Worm (Caenorhabditis elegans) whole organism, late embryonic: ENCODE measurements around the gene lin-36.

ENCODE experiments used
- C08G9.2 ChIP-seq: sonication (generic microtip); optimal IDR thresholded peaks from 2 replicates; lab custom pipeline; 2016; ENCODE audit warnings: mild to moderate bottlenecking, missing genetic modification characterization, moderate library complexity, missing compliant biosample characterization
- C38D4.7 ChIP-seq: fragments of 200-800 bp; sonication (Bioruptor generic); optimal IDR thresholded peaks from 2 replicates; lab custom pipeline; 2018; ENCODE audit warnings: mild to moderate bottlenecking, missing genetic modification characterization, moderate library complexity, missing compliant biosample characterization
- F13H6.1 ChIP-seq: sonication (generic microtip); optimal IDR thresholded peaks from 2 replicates; lab custom pipeline; 2016; ENCODE audit warnings: missing genetic modification characterization, missing compliant biosample characterization
- K02D7.2 ChIP-seq: sonication (generic microtip); optimal IDR thresholded peaks from 2 replicates; lab custom pipeline; 2017; ENCODE audit warnings: mild to moderate bottlenecking, missing genetic modification characterization, missing compliant biosample characterization
- ceh-19 ChIP-seq: fragments of 200-800 bp; sonication (Bioruptor generic); optimal IDR thresholded peaks from 2 replicates; lab custom pipeline; 2018; ENCODE audit warnings: mild to moderate bottlenecking, missing genetic modification characterization, missing compliant biosample characterization
- ceh-2 ChIP-seq: sonication (generic microtip); optimal IDR thresholded peaks from 2 replicates; lab custom pipeline; 2016; ENCODE audit warnings: missing genotype, missing genetic modification characterization, missing compliant biosample characterization
- ceh-22 ChIP-seq: sonication (generic microtip); optimal IDR thresholded peaks from 2 replicates; lab custom pipeline; 2017; ENCODE audit warnings: missing biosample characterization, missing genetic modification characterization
- ceh-30 ChIP-seq: fragments of 150-350 bp; optimal IDR thresholded peaks from 2 replicates; lab custom pipeline; 2014; ENCODE audit warnings: missing biosample characterization, missing genetic modification characterization
- ceh-45 ChIP-seq: fragments of 200-800 bp; sonication (Bioruptor generic); IDR thresholded peaks from 2 replicates; pipeline ENCODE4 v1.3.6; 2022; ENCODE audit warnings: missing genetic modification reagents, missing genetic modification characterization, missing compliant biosample characterization
- ceh-48 ChIP-seq: sonication (generic microtip); optimal IDR thresholded peaks from 2 replicates; lab custom pipeline; 2016; ENCODE audit warnings: missing genetic modification characterization, inconsistent platforms, missing compliant biosample characterization
- ceh-6 ChIP-seq: fragments of 200-800 bp; sonication (Bioruptor generic); optimal IDR thresholded peaks from 2 replicates; lab custom pipeline; 2018; ENCODE audit warnings: mild to moderate bottlenecking, missing genetic modification characterization, missing compliant biosample characterization
- ceh-9 ChIP-seq: sonication (generic microtip); optimal IDR thresholded peaks from 2 replicates; lab custom pipeline; 2016; ENCODE audit warnings: mild to moderate bottlenecking, missing genetic modification characterization, inconsistent platforms, missing compliant biosample characterization
- dmd-4 ChIP-seq: sonication (generic microtip); optimal IDR thresholded peaks from 2 replicates; lab custom pipeline; 2016; ENCODE audit warnings: borderline replicate concordance, missing genetic modification characterization, missing compliant biosample characterization
- dve-1 ChIP-seq: sonication (generic microtip); optimal IDR thresholded peaks from 2 replicates; lab custom pipeline; 2017; ENCODE audit warnings: antibody characterized with exemption, mild to moderate bottlenecking, missing genetic modification characterization, missing compliant biosample characterization
- elt-2 ChIP-seq: sonication (generic microtip); optimal IDR thresholded peaks from 2 replicates; lab custom pipeline; 2016; ENCODE audit warnings: missing genetic modification reagents, missing genetic modification characterization, missing compliant biosample characterization
- elt-4 ChIP-seq: sonication (generic microtip); optimal IDR thresholded peaks from 2 replicates; lab custom pipeline; 2016; ENCODE audit warnings: missing genetic modification characterization, missing compliant biosample characterization
- ets-4 ChIP-seq: sonication (generic microtip); optimal IDR thresholded peaks from 2 replicates; lab custom pipeline; 2016; ENCODE audit warnings: missing genetic modification characterization, missing compliant biosample characterization
- eyg-1 ChIP-seq: sonication (generic microtip); optimal IDR thresholded peaks from 2 replicates; lab custom pipeline; 2016; ENCODE audit warnings: missing genotype, missing genetic modification characterization, missing compliant biosample characterization
- fax-1 ChIP-seq: sonication (generic microtip); optimal IDR thresholded peaks from 2 replicates; lab custom pipeline; 2016; ENCODE audit warnings: missing genotype, missing genetic modification characterization, missing compliant biosample characterization
- fkh-10 ChIP-seq: fragments of 150-350 bp; optimal IDR thresholded peaks from 2 replicates; lab custom pipeline; 2014; ENCODE audit warnings: missing biosample characterization, missing genetic modification reagents, missing genetic modification characterization
- fkh-6 ChIP-seq: sonication (generic microtip); optimal IDR thresholded peaks from 2 replicates; lab custom pipeline; 2016; ENCODE audit warnings: missing genetic modification characterization, missing compliant biosample characterization
- gmeb-2 ChIP-seq: sonication (generic microtip); optimal IDR thresholded peaks from 2 replicates; lab custom pipeline; 2016; ENCODE audit warnings: missing genetic modification characterization, inconsistent platforms, missing compliant biosample characterization
- hlh-13 ChIP-seq: fragments of 200-800 bp; sonication (Bioruptor generic); optimal IDR thresholded peaks from 2 replicates; lab custom pipeline; 2018; ENCODE audit warnings: mild to moderate bottlenecking, missing genetic modification characterization, missing compliant biosample characterization
- hlh-15 ChIP-seq: sonication (generic microtip); optimal IDR thresholded peaks from 2 replicates; lab custom pipeline; 2016; ENCODE audit warnings: missing genetic modification characterization, missing compliant biosample characterization
- hlh-30 ChIP-seq: sonication (generic microtip); optimal IDR thresholded peaks from 2 replicates; lab custom pipeline; 2017; ENCODE audit warnings: antibody characterized with exemption, missing genetic modification characterization, missing compliant biosample characterization; ENCODE audit not compliant: insufficient read depth
- hlh-6 ChIP-seq: sonication (generic microtip); optimal IDR thresholded peaks from 2 replicates; lab custom pipeline; 2016; ENCODE audit warnings: missing genotype, missing genetic modification characterization, missing compliant biosample characterization
- lin-11 ChIP-seq: fragments of 200-800 bp; sonication (Bioruptor generic); optimal IDR thresholded peaks from 2 replicates; lab custom pipeline; 2018; ENCODE audit warnings: mild to moderate bottlenecking, missing genetic modification characterization, missing compliant biosample characterization
- nfya-1 ChIP-seq: sonication (generic microtip); optimal IDR thresholded peaks from 2 replicates; lab custom pipeline; 2017; ENCODE audit warnings: missing genetic modification characterization, mild to moderate bottlenecking, missing compliant biosample characterization, antibody characterized with exemption, moderate library complexity
- nhr-232 ChIP-seq: sonication (generic microtip); optimal IDR thresholded peaks from 2 replicates; lab custom pipeline; 2016; ENCODE audit warnings: missing genetic modification characterization, missing compliant biosample characterization
- pag-3 ChIP-seq: sonication (generic microtip); optimal IDR thresholded peaks from 2 replicates; lab custom pipeline; 2016; ENCODE audit warnings: missing compliant biosample characterization, missing genetic modification characterization, borderline replicate concordance
- pat-9 ChIP-seq: fragments of 200-800 bp; sonication (Bioruptor generic); optimal IDR thresholded peaks from 2 replicates; lab custom pipeline; 2018; ENCODE audit warnings: mild to moderate bottlenecking, missing genetic modification characterization, moderate library complexity, missing compliant biosample characterization
- pax-1 ChIP-seq: fragments of 150-350 bp; optimal IDR thresholded peaks from 2 replicates; lab custom pipeline; 2014; ENCODE audit warnings: missing biosample characterization, missing genetic modification characterization
- pha-2 ChIP-seq: sonication (generic microtip); optimal IDR thresholded peaks from 2 replicates; lab custom pipeline; 2017; ENCODE audit warnings: mild to moderate bottlenecking, missing genetic modification characterization, missing compliant biosample characterization
- pqm-1 ChIP-seq: sonication (generic microtip); optimal IDR thresholded peaks from 2 replicates; lab custom pipeline; 2016; ENCODE audit warnings: missing genetic modification characterization, missing compliant biosample characterization
- pros-1 ChIP-seq: fragments of 150-350 bp; optimal IDR thresholded peaks from 2 replicates; lab custom pipeline; 2014; ENCODE audit warnings: missing biosample characterization, missing genetic modification reagents, missing genetic modification characterization
- ref-2 ChIP-seq: sonication (generic microtip); optimal IDR thresholded peaks from 2 replicates; lab custom pipeline; 2016; ENCODE audit warnings: missing genetic modification characterization, missing compliant biosample characterization
- rnt-1 ChIP-seq: sonication (generic microtip); optimal IDR thresholded peaks from 2 replicates; lab custom pipeline; 2016; ENCODE audit warnings: missing genetic modification characterization, missing compliant biosample characterization
- sdc-2 ChIP-seq: sonication (generic microtip); optimal IDR thresholded peaks from 2 replicates; lab custom pipeline; 2016; ENCODE audit warnings: missing genotype, missing genetic modification characterization, missing compliant biosample characterization
- sox-2 ChIP-seq: fragments of 200-800 bp; sonication (Bioruptor generic); IDR thresholded peaks from 2 replicates; pipeline ENCODE4 v1.3.6; 2022; ENCODE audit warnings: missing genetic modification reagents, missing genetic modification characterization, missing compliant biosample characterization
- sox-4 ChIP-seq: sonication (generic microtip); optimal IDR thresholded peaks from 2 replicates; lab custom pipeline; 2017; ENCODE audit warnings: mild to moderate bottlenecking, missing genetic modification characterization, inconsistent platforms, missing compliant biosample characterization
- tbx-2 ChIP-seq: sonication (generic microtip); optimal IDR thresholded peaks from 2 replicates; lab custom pipeline; 2016; ENCODE audit warnings: missing genetic modification characterization, missing compliant biosample characterization
- tbx-7 ChIP-seq: sonication (generic microtip); optimal IDR thresholded peaks from 2 replicates; lab custom pipeline; 2016; ENCODE audit warnings: missing genotype, missing genetic modification characterization, missing compliant biosample characterization
- unc-3 ChIP-seq, 2 experiments: fragments of 200-800 bp in 1 of 2; sonication (Bioruptor generic) in 1 of 2; sonication (generic microtip) in 1 of 2; conservative IDR thresholded peaks in 1 of 2; optimal IDR thresholded peaks in 1 of 2; 2 replicates each; pipeline versions ENCODE4 v1.3.6 to Lab custom; 2016 to 2022; ENCODE audit warnings: missing compliant biosample characterization in 2 of 2, missing genetic modification characterization in 2 of 2, missing genetic modification reagents in 1 of 2
- unc-42 ChIP-seq: sonication (generic microtip); optimal IDR thresholded peaks from 2 replicates; lab custom pipeline; 2016; ENCODE audit warnings: missing genotype, missing genetic modification characterization, missing compliant biosample characterization
- unc-55 ChIP-seq: sonication (generic microtip); optimal IDR thresholded peaks from 2 replicates; lab custom pipeline; 2017; ENCODE audit warnings: missing biosample characterization, missing genetic modification reagents, missing genetic modification characterization
- zip-5 ChIP-seq: sonication (generic microtip); optimal IDR thresholded peaks from 2 replicates; lab custom pipeline; 2016; ENCODE audit warnings: missing genetic modification characterization, missing compliant biosample characterization

Gene lin-36

ce11 chrIII:8043784-8044183 is 23.1 kb upstream of the lin-36 start (continued):
- TF ChIP-seq tbx-7 (tag; lab: Kevin White, UChicago) (peak; percentile 100), gmeb-2 (tag; lab: Kevin White, UChicago) (peak; percentile 99), unc-55 (peak; percentile 23), ets-4 (tag; lab: Kevin White, UChicago) (peak; percentile 100), zip-5 (tag; lab: Kevin White, UChicago) (peak; percentile 100), ceh-22 (tag; lab: Kevin White, UChicago) (peak; percentile 37), dve-1 (tag; lab: Kevin White, UChicago) (peak; percentile 98), ceh-45 (GFP tag; lab: Robert Waterston, UW) (peak; percentile 100), nhr-232 (tag; lab: Kevin White, UChicago) (peak; percentile 96), ceh-30 (tag; lab: Kevin White, UChicago) (no peak), elt-2 (peak; percentile 100), K02D7.2 (tag; lab: Kevin White, UChicago) (peak; percentile 99), dmd-4 (tag; lab: Kevin White, UChicago) (peak; percentile 100), nfya-1 (tag; lab: Kevin White, UChicago) (peak; percentile 98), hlh-15 (peak; percentile 100), ref-2 (tag; lab: Kevin White, UChicago) (peak; percentile 100), fkh-6 (peak; percentile 99), sdc-2 (peak; percentile 96), rnt-1 (tag; lab: Kevin White, UChicago) (peak; percentile 100), fax-1 (tag; lab: Kevin White, UChicago) (peak; percentile 100), hlh-6 (tag; lab: Kevin White, UChicago) (peak; percentile 100), pag-3 (tag; lab: Kevin White, UChicago) (peak; percentile 100), ceh-6 (GFP tag; lab: Kevin White, UChicago) (peak; percentile 98), pat-9 (peak; percentile 99), hlh-30 (peak; percentile 76), fkh-10 (GFP tag; lab: Kevin White, UChicago) (peak; percentile 42), sox-4 (peak; percentile 99), lin-11 (tag; lab: Kevin White, UChicago) (peak; percentile 96), hlh-13 (GFP tag; lab: Kevin White, UChicago) (peak; percentile 99), pqm-1 (tag; lab: Kevin White, UChicago) (peak; percentile 100), unc-42 (tag; lab: Kevin White, UChicago) (peak; percentile 100), pha-2 (tag; lab: Kevin White, UChicago) (peak; percentile 98), pros-1 (tag; lab: Kevin White, UChicago) (peak; percentile 53), ceh-48 (tag; lab: Kevin White, UChicago) (peak; percentile 99), ceh-19 (GFP tag; lab: Kevin White, UChicago) (peak; percentile 100), ceh-2 (tag; lab: Kevin White, UChicago) (peak; percentile 100), C08G9.2 (tag; lab: Kevin White, UChicago) (peak; percentile 100), elt-4 (peak; percentile 100), C38D4.7 (peak; percentile 98), sox-2 (peak; percentile 97), ceh-9 (tag; lab: Kevin White, UChicago) (peak; percentile 91), tbx-2 (tag; lab: Kevin White, UChicago) (peak; percentile 100), unc-3 (GFP tag; conservative IDR thresholded peaks at IDR 0.05; lab: Robert Waterston, UW) (peak; percentile 100), unc-3 (tag; optimal IDR thresholded peaks at IDR 0.05; lab: Kevin White, UChicago) (peak; percentile 100), eyg-1 (tag; lab: Kevin White, UChicago) (peak; percentile 100), F13H6.1 (peak; percentile 100), pax-1 (tag; lab: Kevin White, UChicago) (peak; percentile 85)
